Fruit fly (Drosophila melanogaster) whole organism, wandering third instar larva: ENCODE results near the gene CG17782.

Experiments used
- Hr78 ChIP-seq: fragments of >200 bp; optimal IDR thresholded peaks from 2 replicates; lab custom pipeline; 2017; ENCODE audit warnings: missing biosample characterization, missing genetic modification characterization
- Mio ChIP-seq: sonication (Bioruptor generic); optimal IDR thresholded peaks from 2 replicates; lab custom pipeline; 2016; ENCODE audit warnings: missing biosample characterization, missing genetic modification characterization
- Myc ChIP-seq: fragments of >200 bp; optimal IDR thresholded peaks from 2 replicates; lab custom pipeline; 2017
- OdsH ChIP-seq: fragments of 200-800 bp; sonication (Bioruptor generic); optimal IDR thresholded peaks from 2 replicates; lab custom pipeline; 2016; ENCODE audit warnings: missing biosample characterization, mild to moderate bottlenecking, missing genetic modification characterization
- br ChIP-seq: fragments of 200-800 bp; sonication (Bioruptor generic); optimal IDR thresholded peaks from 2 replicates; lab custom pipeline; 2016; ENCODE audit warnings: missing biosample characterization, missing genetic modification characterization
- psq ChIP-seq: fragments of 200-800 bp; sonication (Bioruptor generic); optimal IDR thresholded peaks from 3 replicates; lab custom pipeline; 2017; ENCODE audit warnings: missing biosample characterization, mild to moderate bottlenecking, missing genetic modification characterization, moderate library complexity
- sv ChIP-seq: fragments of 200-800 bp; sonication (Bioruptor generic); optimal IDR thresholded peaks from 3 replicates; lab custom pipeline; 2016; ENCODE audit warnings: missing biosample characterization, missing genetic modification characterization
- woc ChIP-seq: sonication (Bioruptor generic); optimal IDR thresholded peaks from 2 replicates; lab custom pipeline; 2016; ENCODE audit warnings: missing biosample characterization, mild to moderate bottlenecking, missing genetic modification characterization

DNA sequence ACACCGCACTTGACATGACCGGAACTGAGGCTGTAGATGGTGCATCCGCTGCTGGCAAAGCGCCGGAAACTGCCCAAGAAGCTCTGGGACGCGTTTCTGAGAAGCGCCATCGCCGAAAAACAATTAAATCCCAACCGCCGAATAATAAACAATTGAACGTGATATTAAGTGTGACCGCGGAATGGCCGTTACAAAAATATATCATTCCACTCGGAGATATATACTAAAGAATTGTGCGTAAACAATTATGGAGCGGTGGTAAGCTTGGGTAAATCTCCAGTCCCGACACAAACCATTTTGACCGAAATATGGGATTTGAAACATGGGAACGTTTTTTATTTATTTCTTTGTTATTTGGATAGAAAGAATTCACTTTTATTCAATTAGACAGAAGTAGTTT lies 12.6 kb downstream of the CG17782 start, which contains the start of gene CG18528:
- TF ChIP-seq br (GFP tag; lab: Kevin White, UChicago) (no peak), Hr78 (GFP tag; lab: Kevin White, UChicago) (no peak), psq (GFP tag; lab: Kevin White, UChicago) (no peak), Mio (GFP tag; lab: Kevin White, UChicago) (no peak), OdsH (no peak), Myc (lab: Kevin White, UChicago) (peak; percentile 57), woc (GFP tag; lab: Kevin White, UChicago) (no peak), sv (GFP tag; lab: Kevin White, UChicago) (no peak)
